Worm (Caenorhabditis elegans) whole organism, late embryonic: Measurements from ENCODE around the gene nck-1.

Experiments used
- C08G9.2 ChIP-seq: sonication (generic microtip); optimal IDR thresholded peaks from 2 replicates; lab custom pipeline; 2016; ENCODE audit warnings: mild to moderate bottlenecking, missing genetic modification characterization, moderate library complexity, missing compliant biosample characterization
- ceh-45 ChIP-seq: fragments of 200-800 bp; sonication (Bioruptor generic); IDR thresholded peaks from 2 replicates; pipeline ENCODE4 v1.3.6; 2022; ENCODE audit warnings: missing genetic modification reagents, missing genetic modification characterization, missing compliant biosample characterization
- eyg-1 ChIP-seq: sonication (generic microtip); optimal IDR thresholded peaks from 2 replicates; lab custom pipeline; 2016; ENCODE audit warnings: missing genotype, missing genetic modification characterization, missing compliant biosample characterization
- fkh-10 ChIP-seq: fragments of 150-350 bp; optimal IDR thresholded peaks from 2 replicates; lab custom pipeline; 2014; ENCODE audit warnings: missing biosample characterization, missing genetic modification reagents, missing genetic modification characterization
- fkh-6 ChIP-seq: sonication (generic microtip); optimal IDR thresholded peaks from 2 replicates; lab custom pipeline; 2016; ENCODE audit warnings: missing genetic modification characterization, missing compliant biosample characterization
- lim-6 ChIP-seq: sonication (generic microtip); optimal IDR thresholded peaks from 2 replicates; lab custom pipeline; 2016; ENCODE audit warnings: missing genetic modification characterization, missing compliant biosample characterization
- nhr-11 ChIP-seq: fragments of 150-350 bp; optimal IDR thresholded peaks from 2 replicates; lab custom pipeline; 2014; ENCODE audit warnings: missing biosample characterization, missing genetic modification characterization
- nhr-232 ChIP-seq: sonication (generic microtip); optimal IDR thresholded peaks from 2 replicates; lab custom pipeline; 2016; ENCODE audit warnings: missing genetic modification characterization, missing compliant biosample characterization
- odd-2 ChIP-seq: sonication (generic microtip); optimal IDR thresholded peaks from 2 replicates; lab custom pipeline; 2017; ENCODE audit warnings: antibody characterized with exemption, mild to moderate bottlenecking, missing genetic modification characterization, missing compliant biosample characterization
- pat-9 ChIP-seq: fragments of 200-800 bp; sonication (Bioruptor generic); optimal IDR thresholded peaks from 2 replicates; lab custom pipeline; 2018; ENCODE audit warnings: mild to moderate bottlenecking, missing genetic modification characterization, moderate library complexity, missing compliant biosample characterization
- pha-4 ChIP-seq: fragments of 150-350 bp; optimal IDR thresholded peaks from 2 replicates; lab custom pipeline; 2018; ENCODE audit warnings: missing biosample characterization, missing genetic modification reagents, missing genetic modification characterization
- zip-5 ChIP-seq: sonication (generic microtip); optimal IDR thresholded peaks from 2 replicates; lab custom pipeline; 2016; ENCODE audit warnings: missing genetic modification characterization, missing compliant biosample characterization
- ztf-16 ChIP-seq: sonication (generic microtip); optimal IDR thresholded peaks from 2 replicates; lab custom pipeline; 2017; ENCODE audit warnings: missing genetic modification characterization, missing compliant biosample characterization

DNA sequence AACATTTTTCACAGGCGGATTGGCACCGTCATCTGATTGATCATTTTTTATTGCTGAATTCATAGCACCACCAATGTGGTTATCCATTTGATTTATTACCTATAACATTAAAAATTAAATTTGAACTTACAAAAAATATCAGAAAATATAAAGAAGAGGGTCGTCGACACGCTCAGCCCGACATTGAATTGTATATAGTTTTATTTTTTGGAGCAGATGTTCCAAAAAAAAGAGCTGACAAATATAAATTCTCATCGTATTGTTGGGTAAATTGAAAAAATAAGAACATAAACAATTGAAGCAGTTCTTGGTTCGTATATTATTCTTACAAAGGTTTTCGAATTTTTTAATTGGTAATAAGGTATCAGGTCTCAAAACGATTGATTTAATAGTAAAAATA is 48.8 kb downstream of the nck-1 start, which contains the start of gene R02E4.1:
- no peak for TF ChIP-seq nhr-11
- no peak for TF ChIP-seq pat-9 (tag; lab: Kevin White, UChicago)
- TF ChIP-seq zip-5 (tag; lab: Kevin White, UChicago) = no peak
- no peak for TF ChIP-seq lim-6 (tag; lab: Kevin White, UChicago)
- no peak for TF ChIP-seq nhr-232 (tag; lab: Kevin White, UChicago)
- no peak for TF ChIP-seq fkh-6
- no peak for TF ChIP-seq pha-4 (tag; lab: Kevin White, UChicago)
- TF ChIP-seq C08G9.2 (tag; lab: Kevin White, UChicago) = no peak
- TF ChIP-seq ceh-45 (GFP tag; lab: Robert Waterston, UW) = no peak
- TF ChIP-seq fkh-10 = no peak
- no peak for TF ChIP-seq eyg-1 (tag; lab: Kevin White, UChicago)
- TF ChIP-seq odd-2 (tag; lab: Kevin White, UChicago) = no peak
- no peak for TF ChIP-seq ztf-16 (tag; lab: Kevin White, UChicago)
